Worm (Caenorhabditis elegans) whole organism, young adult: ENCODE data around the gene col-74.
A peak's percentile ranks its signal among the peaks of the same experiment; 100 is the strongest.

Experiments
- B0019.2 ChIP-seq: fragments of 200-800 bp; sonication (Bioruptor generic); conservative IDR thresholded peaks from 2 replicates; pipeline ENCODE4 v1.3.6; 2022; ENCODE audit warnings: missing genetic modification reagents, missing genetic modification characterization, missing compliant biosample characterization
- B0336.3 ChIP-seq: fragments of 200-800 bp; sonication (Bioruptor generic); IDR thresholded peaks from 2 replicates; pipeline ENCODE4 v1.3.6; 2022; ENCODE audit warnings: missing genetic modification characterization, missing compliant biosample characterization
- F33H1.4 ChIP-seq: fragments of 200-800 bp; sonication (Bioruptor generic); IDR thresholded peaks from 2 replicates; pipeline ENCODE4 v1.3.6; 2022; ENCODE audit warnings: missing genetic modification reagents, missing genetic modification characterization, missing compliant biosample characterization
- F57A8.1 ChIP-seq: fragments of 200-800 bp; sonication (Bioruptor generic); optimal IDR thresholded peaks from 2 replicates; lab custom pipeline; 2018; ENCODE audit warnings: mild to moderate bottlenecking, missing genetic modification characterization, moderate library complexity, missing compliant biosample characterization
- K12H6.12 ChIP-seq: fragments of 200-800 bp; sonication (Bioruptor generic); optimal IDR thresholded peaks from 2 replicates; lab custom pipeline; 2018; ENCODE audit warnings: mild to moderate bottlenecking, missing genetic modification characterization, missing compliant biosample characterization
- T26A5.8 ChIP-seq: sonication (generic microtip); optimal IDR thresholded peaks from 2 replicates; lab custom pipeline; 2016; ENCODE audit warnings: missing genetic modification characterization, missing compliant biosample characterization
- Y53F4B.3 ChIP-seq: fragments of 200-800 bp; sonication (Bioruptor generic); IDR thresholded peaks from 2 replicates; pipeline ENCODE4 v1.3.6; 2022; ENCODE audit warnings: missing genetic modification reagents, missing genetic modification characterization, missing compliant biosample characterization
- Y56A3A.18 ChIP-seq: fragments of 200-800 bp; sonication (Bioruptor generic); IDR thresholded peaks from 2 replicates; pipeline ENCODE4 v1.3.6; 2022; ENCODE audit warnings: missing genetic modification reagents, missing genetic modification characterization, missing compliant biosample characterization
- atf-7 ChIP-seq: sonication (generic microtip); optimal IDR thresholded peaks from 2 replicates; lab custom pipeline; 2017; ENCODE audit warnings: mild to moderate bottlenecking, missing genetic modification characterization, missing compliant biosample characterization
- athp-1 ChIP-seq: sonication (generic microtip); optimal IDR thresholded peaks from 2 replicates; lab custom pipeline; 2017; ENCODE audit warnings: mild to moderate bottlenecking, missing genetic modification characterization, missing compliant biosample characterization
- attf-3 ChIP-seq: fragments of 200-800 bp; sonication (Bioruptor generic); conservative IDR thresholded peaks from 2 replicates; pipeline ENCODE4 v1.3.6; 2022; ENCODE audit warnings: missing genetic modification reagents, missing genetic modification characterization, missing compliant biosample characterization
- attf-5 ChIP-seq: fragments of 200-800 bp; sonication (Bioruptor generic); optimal IDR thresholded peaks from 2 replicates; lab custom pipeline; 2018; ENCODE audit warnings: mild to moderate bottlenecking, missing genetic modification characterization, missing compliant biosample characterization
- ccch-3 ChIP-seq: fragments of 200-800 bp; sonication (Bioruptor generic); optimal IDR thresholded peaks from 2 replicates; lab custom pipeline; 2018; ENCODE audit warnings: mild to moderate bottlenecking, missing genetic modification characterization, missing compliant biosample characterization
- cebp-1 ChIP-seq, 2 experiments: fragments of 200-800 bp in 1 of 2; sonication (Bioruptor generic) in 1 of 2; sonication (generic microtip) in 1 of 2; IDR thresholded peaks in 1 of 2; optimal IDR thresholded peaks in 1 of 2; 2 replicates each; pipeline versions ENCODE4 v1.3.6 to Lab custom; 2017 to 2022; ENCODE audit warnings: missing compliant biosample characterization in 2 of 2, missing genetic modification characterization in 2 of 2, mild to moderate bottlenecking in 1 of 2, missing genetic modification reagents in 1 of 2, moderate library complexity in 1 of 2
- cebp-2 ChIP-seq: fragments of 200-800 bp; sonication (Bioruptor generic); IDR thresholded peaks from 2 replicates; pipeline ENCODE4 v1.3.6; 2022; ENCODE audit warnings: missing genetic modification characterization, missing compliant biosample characterization
- ceh-40 ChIP-seq: fragments of 200-800 bp; sonication (Bioruptor generic); IDR thresholded peaks from 2 replicates; pipeline ENCODE4 v1.3.6; 2022; ENCODE audit warnings: missing genetic modification characterization, missing compliant biosample characterization
- ceh-91 ChIP-seq: fragments of 200-800 bp; sonication (Bioruptor generic); IDR thresholded peaks from 2 replicates; pipeline ENCODE4 v1.3.6; 2022; ENCODE audit warnings: missing genetic modification reagents, missing genetic modification characterization, missing compliant biosample characterization
- dpl-1 ChIP-seq: fragments of 150-350 bp; optimal IDR thresholded peaks from 2 replicates; lab custom pipeline; 2014; ENCODE audit warnings: missing biosample characterization, missing genetic modification reagents, missing genetic modification characterization
- efl-1 ChIP-seq: fragments of 150-350 bp; optimal IDR thresholded peaks from 2 replicates; lab custom pipeline; 2014; ENCODE audit warnings: missing biosample characterization, missing genetic modification reagents, missing genetic modification characterization
- egl-18 ChIP-seq: fragments of 200-800 bp; sonication (Bioruptor generic); IDR thresholded peaks from 2 replicates; pipeline ENCODE4 v1.3.6; 2022; ENCODE audit warnings: missing genetic modification reagents, missing genetic modification characterization, missing compliant biosample characterization
- egl-44 ChIP-seq: fragments of 200-800 bp; sonication (Bioruptor generic); IDR thresholded peaks from 2 replicates; pipeline ENCODE4 v1.3.6; 2022; ENCODE audit warnings: missing genetic modification reagents, missing genetic modification characterization, missing compliant biosample characterization
- hmg-1.2 ChIP-seq: fragments of 200-800 bp; sonication (Bioruptor generic); IDR thresholded peaks from 2 replicates; pipeline ENCODE4 v1.3.6; 2022; ENCODE audit warnings: missing genetic modification reagents, missing genetic modification characterization, missing compliant biosample characterization
- hsf-1 ChIP-seq: fragments of 200-800 bp; sonication (Bioruptor generic); IDR thresholded peaks from 2 replicates; pipeline ENCODE4 v1.3.6; 2022; ENCODE audit warnings: missing genetic modification reagents, missing genetic modification characterization, missing compliant biosample characterization
- lag-1 ChIP-seq: fragments of 200-800 bp; sonication (Bioruptor generic); IDR thresholded peaks from 2 replicates; pipeline ENCODE4 v1.3.6; 2022; ENCODE audit warnings: missing genetic modification reagents, missing genetic modification characterization, missing compliant biosample characterization
- lin-54 ChIP-seq: fragments of 200-800 bp; sonication (Bioruptor generic); optimal IDR thresholded peaks from 2 replicates; lab custom pipeline; 2018; ENCODE audit warnings: mild to moderate bottlenecking, missing genetic modification characterization, missing compliant biosample characterization
- lsy-27 ChIP-seq: sonication (generic microtip); optimal IDR thresholded peaks from 2 replicates; lab custom pipeline; 2017; ENCODE audit warnings: missing genetic modification characterization, mild to moderate bottlenecking, missing compliant biosample characterization, antibody characterized with exemption, missing genotype, borderline replicate concordance; ENCODE audit not compliant: insufficient read depth
- mel-28 ChIP-seq: sonication (generic microtip); optimal IDR thresholded peaks from 2 replicates; lab custom pipeline; 2016; ENCODE audit warnings: borderline replicate concordance, mild to moderate bottlenecking, missing genetic modification characterization, missing compliant biosample characterization
- mes-4 ChIP-seq: sonication (generic microtip); optimal IDR thresholded peaks from 2 replicates; lab custom pipeline; 2016; ENCODE audit warnings: missing genotype, missing genetic modification characterization, missing compliant biosample characterization
- nfya-1 ChIP-seq: sonication (generic microtip); optimal IDR thresholded peaks from 2 replicates; lab custom pipeline; 2017; ENCODE audit warnings: antibody characterized with exemption, missing compliant biosample characterization, missing genetic modification characterization, borderline replicate concordance; ENCODE audit not compliant: insufficient read depth
- nfya-2 ChIP-seq: fragments of 200-800 bp; sonication (Bioruptor generic); IDR thresholded peaks from 2 replicates; pipeline ENCODE4 v1.3.6; 2022; ENCODE audit warnings: missing genetic modification reagents, missing genetic modification characterization, missing compliant biosample characterization
- nfyb-1 ChIP-seq: fragments of 200-800 bp; sonication (Bioruptor generic); IDR thresholded peaks from 2 replicates; pipeline ENCODE4 v1.3.6; 2022; ENCODE audit warnings: missing genetic modification reagents, missing genetic modification characterization, missing compliant biosample characterization
- nhr-120 ChIP-seq: fragments of 200-800 bp; sonication (Bioruptor generic); IDR thresholded peaks from 2 replicates; pipeline ENCODE4 v1.3.6; 2022; ENCODE audit warnings: missing genetic modification characterization, missing compliant biosample characterization
- nhr-179 ChIP-seq: sonication (generic microtip); optimal IDR thresholded peaks from 2 replicates; lab custom pipeline; 2016; ENCODE audit warnings: mild to moderate bottlenecking, missing genetic modification characterization, missing compliant biosample characterization
- nhr-27 ChIP-seq: fragments of 200-800 bp; sonication (Bioruptor generic); optimal IDR thresholded peaks from 2 replicates; lab custom pipeline; 2018; ENCODE audit warnings: mild to moderate bottlenecking, missing genetic modification characterization, moderate library complexity, missing compliant biosample characterization
- nhr-80 ChIP-seq: sonication (generic microtip); optimal IDR thresholded peaks from 2 replicates; lab custom pipeline; 2016; ENCODE audit warnings: missing genetic modification characterization, missing compliant biosample characterization
- pha-4 ChIP-seq: fragments of 150-350 bp; sonication (generic microtip); optimal IDR thresholded peaks from 2 replicates; lab custom pipeline; 2014; ENCODE audit warnings: missing biosample characterization, missing genetic modification reagents, missing genetic modification characterization
- rcor-1 ChIP-seq: fragments of 200-800 bp; sonication (Bioruptor generic); IDR thresholded peaks from 2 replicates; pipeline ENCODE4 v1.3.6; 2022; ENCODE audit warnings: missing genetic modification reagents, missing genetic modification characterization, missing compliant biosample characterization
- rpc-1 ChIP-seq, 2 experiments: fragments of 150-350 bp in 1 of 2; sonication (generic microtip) in 1 of 2; optimal IDR thresholded peaks; 2 replicates each; lab custom pipeline; 2014 to 2018; ENCODE audit warnings: missing biosample characterization in 1 of 2, missing genetic modification characterization in 1 of 2, missing genetic modification reagents in 1 of 2, missing genotype in 1 of 2
- snpc-1.1 ChIP-seq: sonication (generic microtip); optimal IDR thresholded peaks from 2 replicates; lab custom pipeline; 2017; ENCODE audit warnings: missing genetic modification characterization, mild to moderate bottlenecking, missing compliant biosample characterization, antibody characterized with exemption, moderate library complexity, missing genotype, missing genetic modification reagents; ENCODE audit not compliant: insufficient read depth
- snpc-1.3 ChIP-seq: sonication (generic microtip); optimal IDR thresholded peaks from 2 replicates; lab custom pipeline; 2017; ENCODE audit warnings: missing genetic modification characterization, mild to moderate bottlenecking, missing compliant biosample characterization, antibody characterized with exemption, moderate library complexity, missing genotype, missing genetic modification reagents; ENCODE audit not compliant: insufficient read depth
- unc-130 ChIP-seq: sonication (generic microtip); optimal IDR thresholded peaks from 2 replicates; lab custom pipeline; 2016; ENCODE audit warnings: missing genetic modification reagents, missing genetic modification characterization, missing compliant biosample characterization
- unc-62 ChIP-seq: fragments of 150-350 bp; optimal IDR thresholded peaks from 2 replicates; lab custom pipeline; 2014; ENCODE audit warnings: missing biosample characterization, missing genetic modification reagents, missing genetic modification characterization
- ztf-22 ChIP-seq: fragments of 200-800 bp; sonication (Bioruptor generic); optimal IDR thresholded peaks from 2 replicates; lab custom pipeline; 2018; ENCODE audit warnings: mild to moderate bottlenecking, missing genetic modification characterization, moderate library complexity, missing compliant biosample characterization
- ztf-3 ChIP-seq: fragments of 200-800 bp; sonication (Bioruptor generic); optimal IDR thresholded peaks from 2 replicates; lab custom pipeline; 2018; ENCODE audit warnings: mild to moderate bottlenecking, missing genetic modification characterization, missing compliant biosample characterization

col-74 gene

DNA sequence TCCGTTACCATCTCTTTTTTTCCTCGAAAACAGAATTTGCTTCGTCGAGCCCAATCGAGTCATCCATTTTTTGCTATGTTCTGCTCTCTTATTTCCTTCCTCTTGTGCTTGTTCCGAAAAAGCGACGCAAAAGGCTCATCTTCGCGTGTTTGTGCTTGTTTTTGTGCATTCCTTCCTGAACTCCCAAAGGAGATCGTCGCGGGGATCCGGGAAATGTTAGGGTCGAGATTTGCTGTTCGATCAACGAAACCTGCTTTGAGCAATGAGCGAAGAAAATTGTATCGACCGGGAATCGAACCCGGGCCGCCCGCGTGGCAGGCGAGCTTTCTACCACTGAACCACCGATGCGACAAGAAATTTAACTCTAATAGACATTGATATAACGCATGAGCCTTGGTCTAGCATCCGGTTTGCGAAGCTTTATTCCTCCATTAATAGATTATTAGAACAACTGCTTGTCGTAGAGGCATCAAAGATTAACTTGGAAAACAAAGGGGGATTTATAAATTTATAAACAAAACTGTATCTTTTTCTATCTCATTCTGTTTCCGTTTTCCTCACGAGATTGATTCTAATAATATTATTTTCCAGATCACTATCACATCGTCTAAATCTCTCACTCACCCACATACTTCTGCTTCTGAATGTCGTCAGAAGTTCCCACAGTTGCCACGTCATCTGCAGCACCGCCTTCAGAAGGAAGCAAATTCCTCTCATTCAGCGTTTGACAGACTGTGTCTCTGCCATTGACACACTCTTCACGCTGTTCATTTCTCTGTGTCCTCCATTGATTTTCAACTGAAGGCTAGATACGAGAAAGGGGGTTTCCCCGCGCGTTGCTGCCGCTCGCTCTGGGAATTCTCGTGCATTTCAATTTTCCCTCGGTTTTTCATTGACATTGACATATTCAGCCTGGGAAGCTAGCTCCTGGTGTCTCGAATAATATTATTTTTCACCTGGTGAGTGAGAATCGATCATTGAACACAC is 47.9 kb upstream of the col-74 start, which contains the start of gene K05F1.6 (continued):
- no peak for TF ChIP-seq efl-1
- peak; percentile 90 for TF ChIP-seq hmg-1.2 (GFP tag; lab: Robert Waterston, UW)
- peak; percentile 33 for TF ChIP-seq nhr-179
- TF ChIP-seq nfya-2 (GFP tag; lab: Robert Waterston, UW) = 0 out of 2 replicates have a peak, but pooled peaks have one; percentile 23
- TF ChIP-seq mel-28 (tag; lab: Kevin White, UChicago) = no peak
- peak; percentile 34; the same call in 1 of the 2 replicates for TF ChIP-seq F33H1.4
- peak; percentile 60; the same call in 1 of the 2 replicates for TF ChIP-seq Y53F4B.3
- TF ChIP-seq nfya-1 (tag; lab: Kevin White, UChicago) = no peak
- peak; percentile 83; the same call in 1 of the 2 replicates for TF ChIP-seq B0336.3 (GFP tag; lab: Robert Waterston, UW)
- peak; percentile 72 for TF ChIP-seq atf-7 (tag; lab: Kevin White, UChicago)
- peak; percentile 83 for TF ChIP-seq T26A5.8
- peak; percentile 60 for TF ChIP-seq nhr-27 (tag; lab: Kevin White, UChicago)
- TF ChIP-seq ztf-3 (GFP tag; lab: Kevin White, UChicago) = no peak
- peak; percentile 59 for TF ChIP-seq snpc-1.3 (tag; lab: Kevin White, UChicago)
- TF ChIP-seq attf-5 (GFP tag; lab: Kevin White, UChicago) = peak; percentile 64
- TF ChIP-seq hsf-1 (GFP tag; lab: Robert Waterston, UW) = peak; percentile 44; the same call in 1 of the 2 replicates
- TF ChIP-seq athp-1 (tag; lab: Kevin White, UChicago) = peak; percentile 77
- no peak for TF ChIP-seq unc-62 (GFP tag; lab: Kevin White, UChicago)
- TF ChIP-seq cebp-2 (GFP tag; lab: Robert Waterston, UW) = 0 out of 2 replicates have a peak, but pooled peaks have one; percentile 27
- TF ChIP-seq lag-1 = no peak
- 0 out of 2 replicates have a peak, but pooled peaks have one; percentile 55 for TF ChIP-seq B0019.2 (GFP tag; lab: Robert Waterston, UW)
- 0 out of 2 replicates have a peak, but pooled peaks have one; percentile 53 for TF ChIP-seq cebp-1 (GFP tag; IDR thresholded peaks at IDR 0.05; lab: Robert Waterston, UW)
- TF ChIP-seq cebp-1 (tag; optimal IDR thresholded peaks at IDR 0.05; lab: Kevin White, UChicago) = peak; percentile 70
- TF ChIP-seq mes-4 (tag; lab: Kevin White, UChicago) = peak; percentile 76
- TF ChIP-seq nhr-120 = no peak
- peak; percentile 88 for TF ChIP-seq nfyb-1 (GFP tag; lab: Robert Waterston, UW)
- TF ChIP-seq pha-4 (tag; lab: Kevin White, UChicago) = no peak
- TF ChIP-seq ceh-91 (GFP tag; lab: Robert Waterston, UW) = peak; percentile 57
- no peak for TF ChIP-seq dpl-1 (GFP tag; lab: Kevin White, UChicago)
- TF ChIP-seq egl-44 = peak; percentile 85
- TF ChIP-seq rpc-1 (optimal IDR thresholded peaks at IDR 0.05; lab: Kevin White, UChicago) = peak; percentile 90
- TF ChIP-seq rpc-1 (tag; optimal IDR thresholded peaks at IDR 0.05; lab: Kevin White, UChicago) = peak; percentile 89
- TF ChIP-seq Y56A3A.18 (GFP tag; lab: Robert Waterston, UW) = no peak; the same call in none of the 2 replicates
- 0 out of 2 replicates have a peak, but pooled peaks have one; percentile 34 for TF ChIP-seq ceh-40 (GFP tag; lab: Robert Waterston, UW)
- peak; percentile 31 for TF ChIP-seq snpc-1.1 (tag; lab: Kevin White, UChicago)
- TF ChIP-seq nhr-80 (tag; lab: Kevin White, UChicago) = peak; percentile 81
- peak; percentile 74 for TF ChIP-seq lin-54
- TF ChIP-seq ccch-3 (GFP tag; lab: Kevin White, UChicago) = no peak
- peak; percentile 12 for TF ChIP-seq ztf-22 (GFP tag; lab: Kevin White, UChicago)
- TF ChIP-seq K12H6.12 (tag; lab: Kevin White, UChicago) = peak; percentile 69
- TF ChIP-seq unc-130 (GFP tag; lab: Kevin White, UChicago) = peak; percentile 50
- peak; percentile 90 for TF ChIP-seq lsy-27 (tag; lab: Kevin White, UChicago)
- no peak; the same call in 1 of the 2 replicates for TF ChIP-seq egl-18 (GFP tag; lab: Robert Waterston, UW)
- peak; percentile 82 for TF ChIP-seq rcor-1
- peak; percentile 48; the same call in 1 of the 2 replicates for TF ChIP-seq attf-3 (GFP tag; lab: Robert Waterston, UW)
- TF ChIP-seq F57A8.1 (GFP tag; lab: Kevin White, UChicago) = peak; percentile 30
